Worm (Caenorhabditis elegans): Measurements from ENCODE around the gene smf-1.

smf-1 gene

DNA sequence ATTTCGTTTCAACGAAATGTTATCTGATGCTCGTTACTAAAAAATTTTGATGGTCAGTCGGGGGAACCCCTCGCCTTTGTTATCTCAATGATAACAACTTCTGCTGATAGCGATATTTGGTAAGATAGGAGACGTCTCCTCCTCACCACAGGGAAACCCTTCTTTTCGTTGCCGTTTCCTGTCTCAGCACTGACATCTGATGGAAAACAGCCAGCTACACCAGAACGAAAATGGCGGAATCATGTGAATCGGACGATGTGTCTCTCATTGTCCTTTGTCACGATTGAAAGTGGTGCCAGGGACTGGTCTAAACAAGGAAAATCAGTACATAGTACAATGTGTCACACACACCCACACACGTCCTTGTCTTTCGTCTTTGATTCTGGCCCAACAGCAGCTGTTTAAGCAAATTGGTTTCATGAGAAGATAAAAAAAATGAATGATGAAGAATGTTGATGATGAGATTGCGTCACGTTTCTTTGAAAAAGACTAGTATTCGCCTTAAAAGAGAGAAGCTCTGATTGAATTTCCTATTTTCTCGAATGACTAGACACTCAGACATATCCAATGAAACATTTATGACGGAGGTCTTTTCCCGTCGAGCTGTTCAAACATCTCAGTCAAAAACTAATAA lies 13.6 kb upstream of the smf-1 start (continued):
- TF ChIP-seq zag-1 (tag; optimal IDR thresholded peaks at IDR 0.05) (no peak), Y75B8A.6 (GFP tag; IDR thresholded peaks at IDR 0.05) (no peak), egl-43 (GFP tag; IDR thresholded peaks at IDR 0.05) (no peak), lin-39 (tag; optimal IDR thresholded peaks at IDR 0.05) (no peak), gei-8 (GFP tag; optimal IDR thresholded peaks at IDR 0.05) (peak; percentile 27), nhr-111 (GFP tag; optimal IDR thresholded peaks at IDR 0.05) (no peak), spr-1 (tag; optimal IDR thresholded peaks at IDR 0.05) (no peak), daf-8 (GFP tag; IDR thresholded peaks at IDR 0.05) (no peak), F26F4.8 (GFP tag; conservative IDR thresholded peaks at IDR 0.05) (no peak), snpc-1.2 (GFP tag; IDR thresholded peaks at IDR 0.05) (no peak), lin-13 (GFP tag; optimal IDR thresholded peaks at IDR 0.05) (no peak), daf-16 (GFP tag; optimal IDR thresholded peaks at IDR 0.05) (peak in 1 of 2 experiments; percentile 73), daf-16 (tag; optimal IDR thresholded peaks at IDR 0.05) (peak; percentile 95), nhr-10 (tag; optimal IDR thresholded peaks at IDR 0.05) (no peak), madf-5 (GFP tag; IDR thresholded peaks at IDR 0.05) (no peak), duxl-1 (tag; optimal IDR thresholded peaks at IDR 0.05; ENCODE audit: poor library complexity) (no peak), zip-11 (GFP tag; IDR thresholded peaks at IDR 0.05) (no peak), lsy-2 (tag; optimal IDR thresholded peaks at IDR 0.05) (peak; percentile 8 to 45), R02D3.7 (tag; optimal IDR thresholded peaks at IDR 0.05) (no peak), ZK546.5 (tag; optimal IDR thresholded peaks at IDR 0.05) (no peak), dmd-9 (GFP tag; IDR thresholded peaks at IDR 0.05) (no peak), zfp-3 (GFP tag; conservative IDR thresholded peaks at IDR 0.05) (no peak), ceh-28 (tag; optimal IDR thresholded peaks at IDR 0.05) (no peak), unc-62 (GFP tag; optimal IDR thresholded peaks at IDR 0.05 in 1 of 2) (peak in 1 of 2 experiments; percentile 100), unc-62 (tag; optimal IDR thresholded peaks at IDR 0.05) (no peak), daf-19 (GFP tag; conservative IDR thresholded peaks at IDR 0.05) (no peak), lim-7 (GFP tag; IDR thresholded peaks at IDR 0.05) (no peak), hlh-30 (tag; optimal IDR thresholded peaks at IDR 0.05; ENCODE audit: insufficient read depth) (peak; percentile 97), egl-27 (tag; optimal IDR thresholded peaks at IDR 0.05) (no peak), madf-9 (GFP tag; conservative IDR thresholded peaks at IDR 0.05) (no peak), mdl-1 (tag; optimal IDR thresholded peaks at IDR 0.05) (peak; percentile 97 to 98), skn-1 (tag; optimal IDR thresholded peaks at IDR 0.05) (no peak), pqm-1 (tag; optimal IDR thresholded peaks at IDR 0.05) (peak; percentile 34), hlh-11 (tag; optimal IDR thresholded peaks at IDR 0.05) (peak; percentile 95), vab-7 (GFP tag; IDR thresholded peaks at IDR 0.05) (0 out of 2 replicates have a peak, but pooled peaks have one; percentile 25), nhr-102 (tag; optimal IDR thresholded peaks at IDR 0.05) (peak; percentile 71), dmd-8 (GFP tag; IDR thresholded peaks at IDR 0.05) (0 out of 2 replicates have a peak, but pooled peaks have one; percentile 6), D1046.2 (GFP tag; IDR thresholded peaks at IDR 0.05) (no peak), aly-2 (tag; optimal IDR thresholded peaks at IDR 0.05) (no peak), snpc-4 (tag; optimal IDR thresholded peaks at IDR 0.05) (no peak), T26A8.4 (GFP tag; IDR thresholded peaks at IDR 0.05) (peak; percentile 57; the same call in 1 of the 2 replicates), cey-2 (tag; optimal IDR thresholded peaks at IDR 0.05; ENCODE audit: borderline replicate concordance, insufficient read depth) (peak; percentile 68), mes-2 (tag; optimal IDR thresholded peaks at IDR 0.05; ENCODE audit: poor library complexity, severe bottlenecking) (peak; percentile 25), T20F7.1 (GFP tag; optimal IDR thresholded peaks at IDR 0.05) (peak; percentile 14), nhr-237 (tag; optimal IDR thresholded peaks at IDR 0.05) (no peak), Y48G9A.11 (GFP tag; IDR thresholded peaks at IDR 0.05) (no peak), ceh-44 (GFP tag; IDR thresholded peaks at IDR 0.05) (no peak), ztf-11 (tag; optimal IDR thresholded peaks at IDR 0.05) (no peak), Y5F2A.4 (GFP tag; optimal IDR thresholded peaks at IDR 0.05) (no peak), ztf-7 (tag; optimal IDR thresholded peaks at IDR 0.05) (no peak), nhr-77 (tag; optimal IDR thresholded peaks at IDR 0.05) (no peak)

Measured in whole organism, L4 larva.